Fruit fly (Drosophila melanogaster): Measurements from ENCODE around the gene Mkk4.

Mkk4 gene

DNA sequence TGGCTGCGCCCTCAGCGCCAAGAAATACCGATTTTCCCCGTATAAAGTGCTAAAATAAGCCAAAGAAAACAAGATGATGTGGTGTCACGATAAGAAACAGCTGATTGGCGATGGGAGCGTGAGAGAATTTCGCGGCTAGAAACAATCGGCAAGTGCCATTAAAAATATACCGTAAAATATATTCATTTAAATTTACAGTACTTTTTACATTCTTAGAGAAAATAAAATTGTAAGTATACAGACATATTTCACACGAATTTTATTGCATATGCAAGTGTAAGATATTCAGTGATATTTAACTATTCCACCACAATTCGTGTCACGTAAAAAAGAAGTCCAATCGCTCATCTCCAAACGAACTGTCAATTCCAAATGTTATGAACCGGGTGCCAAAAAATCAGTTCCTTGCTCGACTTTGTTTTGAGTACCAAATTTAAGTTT lies 26.0 kb upstream of the Mkk4 start, which contains the start of the genes Unc50, CG11755 and CG8043:
TSS of gene Unc50 (minus strand) at position 54 of the 441 bp plus-strand sequence.
TSS of gene CG11755 (plus strand) at position 356 of the 441 bp plus-strand sequence.
TSS of gene CG8043 (plus strand) at position 356 of the 441 bp plus-strand sequence.
- TF ChIP-seq CG3032 (tag; optimal IDR thresholded peaks at IDR 0.05) (peak; percentile 79), acj6 (GFP tag; optimal IDR thresholded peaks at IDR 0.05) (peak; percentile 81), CG9139 (GFP tag; optimal IDR thresholded peaks at IDR 0.05) (peak; percentile 25), CG8119 (GFP tag; IDR thresholded peaks at IDR 0.05) (peak; percentile 51; the same call in 1 of the 3 replicates), Met (GFP tag; optimal IDR thresholded peaks at IDR 0.05) (no peak), CG34406 (GFP tag; optimal IDR thresholded peaks at IDR 0.05) (peak; percentile 56), fd59A (GFP tag; optimal IDR thresholded peaks at IDR 0.05) (peak; percentile 33), CG3919 (GFP tag; optimal IDR thresholded peaks at IDR 0.05) (peak; percentile 74), fd85E (GFP tag; optimal IDR thresholded peaks at IDR 0.05) (peak; percentile 24), CG6276 (GFP tag; optimal IDR thresholded peaks at IDR 0.05) (no peak), Sox14 (GFP tag; optimal IDR thresholded peaks at IDR 0.05) (peak; percentile 83), svp (GFP tag) (peak; percentile 94), achi (GFP tag; optimal IDR thresholded peaks at IDR 0.05) (peak; percentile 98), cyc (GFP tag; optimal IDR thresholded peaks at IDR 0.05) (peak; percentile 81), CG10631 (GFP tag; optimal IDR thresholded peaks at IDR 0.05) (peak; percentile 77), Blimp-1 (GFP tag; optimal IDR thresholded peaks at IDR 0.05) (peak; percentile 27), CG16779 (tag; optimal IDR thresholded peaks at IDR 0.05) (no peak), dsx (GFP tag; optimal IDR thresholded peaks at IDR 0.05; ENCODE audit: poor library complexity, severe bottlenecking) (no peak), CG6163 (GFP tag; IDR thresholded peaks at IDR 0.05) (peak; percentile 67), Eip78C (GFP tag) (no peak), spab (GFP tag; optimal IDR thresholded peaks at IDR 0.05) (no peak), CG8632 (GFP tag; optimal IDR thresholded peaks at IDR 0.05) (peak; percentile 44), CG7368 (GFP tag; optimal IDR thresholded peaks at IDR 0.05) (peak; percentile 34), CG8319 (GFP tag; optimal IDR thresholded peaks at IDR 0.05) (peak; percentile 41), Sox102F (GFP tag; optimal IDR thresholded peaks at IDR 0.05) (peak; percentile 80), Ets96B (tag; optimal IDR thresholded peaks at IDR 0.05) (peak; percentile 74), CG11902 (GFP tag; optimal IDR thresholded peaks at IDR 0.05) (peak; percentile 54), Hr38 (GFP tag; optimal IDR thresholded peaks at IDR 0.05) (no peak), Hr39 (GFP tag; optimal IDR thresholded peaks at IDR 0.05) (peak; percentile 79), vri (GFP tag; optimal IDR thresholded peaks at IDR 0.05) (no peak), fkh (GFP tag; optimal IDR thresholded peaks at IDR 0.05) (no peak), Gug (GFP tag; IDR thresholded peaks at IDR 0.05) (peak; percentile 60; the same call in 1 of the 2 replicates), topi (GFP tag; optimal IDR thresholded peaks at IDR 0.05) (peak; percentile 82), CG11762 (GFP tag; optimal IDR thresholded peaks at IDR 0.05; ENCODE audit: insufficient read depth) (peak; percentile 63), dac (GFP tag; optimal IDR thresholded peaks at IDR 0.05) (peak; percentile 40), net (GFP tag; optimal IDR thresholded peaks at IDR 0.05) (no peak), Hr4 (GFP tag; optimal IDR thresholded peaks at IDR 0.05) (peak; percentile 79), eg (GFP tag; IDR thresholded peaks at IDR 0.05) (peak; percentile 52; the same call in 2 of the 3 replicates), CG15336 (GFP tag; IDR thresholded peaks at IDR 0.05) (no peak; the same call in 1 of the 2 replicates), lz (GFP tag; optimal IDR thresholded peaks at IDR 0.05) (peak; percentile 83), Eip75B (GFP tag; optimal IDR thresholded peaks at IDR 0.05) (peak; percentile 74), CG6854 (GFP tag; optimal IDR thresholded peaks at IDR 0.05) (no peak), pdm3 (GFP tag; optimal IDR thresholded peaks at IDR 0.05) (peak; percentile 77), salr (GFP tag; optimal IDR thresholded peaks at IDR 0.05) (peak in 1 of 2 experiments; percentile 24), Ets21C (GFP tag; optimal IDR thresholded peaks at IDR 0.05) (peak; percentile 76), esn (GFP tag; optimal IDR thresholded peaks at IDR 0.05) (peak; percentile 86), CG31627 (GFP tag; optimal IDR thresholded peaks at IDR 0.05) (peak; percentile 80), CG1621 (tag; optimal IDR thresholded peaks at IDR 0.05) (no peak), CG32006 (GFP tag; optimal IDR thresholded peaks at IDR 0.05) (peak; percentile 68), Smox (GFP tag; optimal IDR thresholded peaks at IDR 0.05) (peak; percentile 81), CG4318 (GFP tag; optimal IDR thresholded peaks at IDR 0.05) (no peak), ss (GFP tag; optimal IDR thresholded peaks at IDR 0.05) (no peak)

Measured in whole organism, prepupa.